Worm (Caenorhabditis elegans): Measurements from ENCODE around the gene scl-8.

DNA sequence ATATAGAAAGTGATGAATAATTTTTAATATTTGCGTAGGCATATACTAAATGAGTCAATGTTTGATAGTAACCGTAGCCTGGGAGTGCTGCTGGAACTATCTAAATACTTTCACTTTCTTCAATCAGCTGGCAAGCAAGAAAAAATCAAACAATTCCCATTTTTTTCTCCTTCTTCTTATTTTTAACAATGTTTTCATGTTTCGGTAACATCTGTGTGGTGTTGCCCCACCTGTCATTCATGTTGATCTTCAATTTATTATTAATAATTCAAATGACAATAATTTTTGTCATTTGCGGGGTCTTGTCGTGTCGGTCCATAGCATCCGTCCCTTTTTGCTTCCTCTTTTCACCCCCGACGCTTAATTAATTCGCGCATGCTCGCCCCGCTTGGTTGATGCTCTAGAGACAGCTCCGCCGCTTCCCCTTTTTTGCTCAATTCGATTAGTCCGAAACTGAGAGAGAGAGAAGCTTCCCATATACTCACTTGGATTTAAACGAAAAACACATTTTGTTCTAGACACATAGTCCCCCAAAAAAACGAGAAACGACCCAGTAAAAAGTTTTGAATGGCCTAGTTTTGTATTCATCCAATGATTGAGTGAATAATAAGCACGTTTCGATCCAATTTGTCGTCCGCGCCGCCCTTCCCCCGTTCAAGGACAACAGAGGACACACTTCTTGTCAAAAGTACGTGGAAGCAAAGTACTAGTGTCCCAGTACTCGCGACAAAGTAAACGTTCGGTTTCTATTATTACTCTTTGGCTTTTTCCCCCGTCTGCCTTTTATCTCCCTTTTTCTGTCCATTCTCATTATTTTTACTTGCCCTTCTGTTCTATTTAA, 43.5 kb upstream of the scl-8 start:
- TF ChIP-seq him-1 (tag; optimal IDR thresholded peaks at IDR 0.05) (no peak), W03F9.2 (tag; optimal IDR thresholded peaks at IDR 0.05) (no peak)
